Fruit fly (Drosophila melanogaster) whole organism, prepupa: ENCODE data around the gene ppk14.
A peak's percentile ranks its signal among the peaks of the same experiment; 100 is the strongest.

Experiments
- Blimp-1 ChIP-seq: fragments of 200-800 bp; sonication (Bioruptor generic); optimal IDR thresholded peaks from 3 replicates; lab custom pipeline; 2017; ENCODE audit warnings: missing biosample characterization, missing genetic modification characterization, mild to moderate bottlenecking, moderate library complexity, missing genetic modification reagents
- CG10631 ChIP-seq: fragments of 200-800 bp; sonication (Bioruptor generic); optimal IDR thresholded peaks from 2 replicates; lab custom pipeline; 2016; ENCODE audit warnings: missing biosample characterization, missing genetic modification characterization
- CG10669 ChIP-seq: fragments of 200-800 bp; sonication (Bioruptor generic); optimal IDR thresholded peaks from 3 replicates; lab custom pipeline; 2018; ENCODE audit warnings: missing biosample characterization, mild to moderate bottlenecking, missing genetic modification characterization, moderate library complexity
- CG11294 ChIP-seq: fragments of 200-800 bp; sonication (Bioruptor generic); IDR thresholded peaks from 2 replicates; pipeline ENCODE4 v1.3.6; 2022; ENCODE audit warnings: missing biosample characterization, missing genetic modification characterization
- CG11762 ChIP-seq: fragments of 200-800 bp; sonication (Bioruptor generic); optimal IDR thresholded peaks from 3 replicates; lab custom pipeline; 2016; ENCODE audit warnings: missing biosample characterization, missing genetic modification characterization; ENCODE audit not compliant: insufficient read depth
- CG11902 ChIP-seq: fragments of 200-800 bp; sonication (Bioruptor generic); optimal IDR thresholded peaks from 3 replicates; lab custom pipeline; 2016; ENCODE audit warnings: missing biosample characterization, missing genetic modification characterization
- CG15336 ChIP-seq: fragments of 200-800 bp; sonication (Bioruptor generic); IDR thresholded peaks from 2 replicates; pipeline ENCODE4 v1.3.6; 2022; ENCODE audit warnings: missing biosample characterization, missing genetic modification characterization
- CG1621 ChIP-seq: fragments of 200-800 bp; sonication (Bioruptor generic); optimal IDR thresholded peaks from 3 replicates; lab custom pipeline; 2018; ENCODE audit warnings: missing biosample characterization, mild to moderate bottlenecking, missing genetic modification characterization
- CG32006 ChIP-seq: fragments of 200-800 bp; sonication (Bioruptor generic); optimal IDR thresholded peaks from 3 replicates; lab custom pipeline; 2017; ENCODE audit warnings: missing biosample characterization, mild to moderate bottlenecking, missing genetic modification characterization
- CG3919 ChIP-seq: fragments of 200-800 bp; sonication (Bioruptor generic); optimal IDR thresholded peaks from 3 replicates; lab custom pipeline; 2016; ENCODE audit warnings: missing biosample characterization, missing genetic modification characterization
- CG4318 ChIP-seq: fragments of 200-800 bp; sonication (Bioruptor generic); optimal IDR thresholded peaks from 3 replicates; lab custom pipeline; 2017; ENCODE audit warnings: missing biosample characterization, mild to moderate bottlenecking, missing genetic modification characterization
- CG6276 ChIP-seq: fragments of 200-800 bp; sonication (Bioruptor generic); optimal IDR thresholded peaks from 2 replicates; lab custom pipeline; 2017; ENCODE audit warnings: missing biosample characterization, mild to moderate bottlenecking, missing genetic modification characterization
- CG6792 ChIP-seq: fragments of 200-800 bp; sonication (Bioruptor generic); optimal IDR thresholded peaks from 3 replicates; lab custom pipeline; 2016; ENCODE audit warnings: missing biosample characterization, missing genetic modification characterization
- CG6808 ChIP-seq: fragments of 200-800 bp; sonication (Bioruptor generic); optimal IDR thresholded peaks from 3 replicates; lab custom pipeline; 2017; ENCODE audit warnings: missing biosample characterization, missing genetic modification characterization, mild to moderate bottlenecking, moderate library complexity, missing genetic modification reagents
- CG6854 ChIP-seq: fragments of 200-800 bp; sonication (Bioruptor generic); optimal IDR thresholded peaks from 2 replicates; lab custom pipeline; 2017; ENCODE audit warnings: missing biosample characterization, mild to moderate bottlenecking, missing genetic modification characterization
- CG8119 ChIP-seq: fragments of 200-800 bp; sonication (Bioruptor generic); IDR thresholded peaks from 3 replicates; pipeline ENCODE4 v1.3.6; 2022; ENCODE audit warnings: missing biosample characterization, missing genetic modification characterization
- CG8319 ChIP-seq: fragments of 200-800 bp; sonication (Bioruptor generic); optimal IDR thresholded peaks from 3 replicates; lab custom pipeline; 2016; ENCODE audit warnings: missing biosample characterization, missing genetic modification characterization
- CG8632 ChIP-seq: fragments of 200-800 bp; sonication (Bioruptor generic); optimal IDR thresholded peaks from 3 replicates; lab custom pipeline; 2016; ENCODE audit warnings: missing biosample characterization, missing genetic modification characterization
- CG9139 ChIP-seq: fragments of 200-800 bp; sonication (Bioruptor generic); optimal IDR thresholded peaks from 3 replicates; lab custom pipeline; 2017; ENCODE audit warnings: missing biosample characterization, mild to moderate bottlenecking, missing genetic modification characterization
- Eip75B ChIP-seq: fragments of 200-800 bp; sonication (Bioruptor generic); optimal IDR thresholded peaks from 3 replicates; lab custom pipeline; 2016; ENCODE audit warnings: missing biosample characterization, missing genetic modification characterization
- Eip78C ChIP-seq: fragments of 200-800 bp; sonication (Bioruptor generic); peaks from one replicate; lab custom pipeline; 2016; ENCODE audit warnings: missing biosample characterization, missing genetic modification characterization
- Eip93F ChIP-seq: fragments of 200-800 bp; sonication (Bioruptor generic); optimal IDR thresholded peaks from 2 replicates; lab custom pipeline; 2016; ENCODE audit warnings: missing biosample characterization, mild to moderate bottlenecking, missing genetic modification characterization
- Ets21C ChIP-seq: fragments of 200-800 bp; sonication (Bioruptor generic); optimal IDR thresholded peaks from 3 replicates; lab custom pipeline; 2016; ENCODE audit warnings: missing biosample characterization, missing genetic modification characterization
- Ets96B ChIP-seq: fragments of 200-800 bp; optimal IDR thresholded peaks from 2 replicates; lab custom pipeline; 2019; ENCODE audit warnings: missing biosample characterization, mild to moderate bottlenecking, missing genetic modification characterization, moderate library complexity
- Gug ChIP-seq: fragments of 200-800 bp; sonication (Bioruptor generic); IDR thresholded peaks from 2 replicates; pipeline ENCODE4 v1.3.6; 2022; ENCODE audit warnings: missing biosample characterization, missing genetic modification characterization
- Hr38 ChIP-seq: sonication (Bioruptor generic); optimal IDR thresholded peaks from 2 replicates; lab custom pipeline; 2016; ENCODE audit warnings: missing biosample characterization, missing genetic modification characterization
- Hr39 ChIP-seq: fragments of 200-800 bp; sonication (Bioruptor generic); optimal IDR thresholded peaks from 2 replicates; lab custom pipeline; 2016; ENCODE audit warnings: missing biosample characterization, missing genetic modification characterization
- Hr4 ChIP-seq: fragments of 200-800 bp; sonication (Bioruptor generic); optimal IDR thresholded peaks from 3 replicates; lab custom pipeline; 2016; ENCODE audit warnings: missing biosample characterization, missing genetic modification characterization
- Met ChIP-seq: fragments of 200-800 bp; sonication (Bioruptor generic); optimal IDR thresholded peaks from 3 replicates; lab custom pipeline; 2016; ENCODE audit warnings: missing biosample characterization, missing genetic modification characterization
- OdsH ChIP-seq: fragments of 200-800 bp; sonication (Bioruptor generic); optimal IDR thresholded peaks from 3 replicates; lab custom pipeline; 2016; ENCODE audit warnings: missing biosample characterization, missing genetic modification characterization
- Smox ChIP-seq: fragments of 200-800 bp; sonication (Bioruptor generic); optimal IDR thresholded peaks from 3 replicates; lab custom pipeline; 2016; ENCODE audit warnings: missing biosample characterization, missing genetic modification characterization
- Sox102F ChIP-seq: fragments of 200-800 bp; sonication (Bioruptor generic); optimal IDR thresholded peaks from 2 replicates; lab custom pipeline; 2016; ENCODE audit warnings: missing biosample characterization, mild to moderate bottlenecking, missing genetic modification characterization
- Sox14 ChIP-seq: fragments of 200-800 bp; sonication (Bioruptor generic); optimal IDR thresholded peaks from 3 replicates; lab custom pipeline; 2016; ENCODE audit warnings: missing biosample characterization, missing genetic modification characterization
- Sox15 ChIP-seq: fragments of 200-800 bp; sonication (Bioruptor generic); optimal IDR thresholded peaks from 3 replicates; lab custom pipeline; 2016; ENCODE audit warnings: missing biosample characterization, missing genetic modification characterization
- acj6 ChIP-seq: fragments of 200-800 bp; sonication (Bioruptor generic); optimal IDR thresholded peaks from 3 replicates; lab custom pipeline; 2016; ENCODE audit warnings: missing biosample characterization, missing genetic modification characterization
- cyc ChIP-seq: fragments of 200-800 bp; sonication (Bioruptor generic); optimal IDR thresholded peaks from 3 replicates; lab custom pipeline; 2016; ENCODE audit warnings: missing biosample characterization, missing genetic modification characterization
- dac ChIP-seq: fragments of 200-800 bp; sonication (Bioruptor generic); optimal IDR thresholded peaks from 2 replicates; lab custom pipeline; 2017; ENCODE audit warnings: missing biosample characterization, mild to moderate bottlenecking, missing genetic modification characterization
- dsx ChIP-seq: fragments of 200-800 bp; optimal IDR thresholded peaks from 3 replicates; lab custom pipeline; 2019; ENCODE audit warnings: missing biosample characterization, mild to moderate bottlenecking, missing genetic modification characterization, moderate library complexity; ENCODE audit not compliant: poor library complexity, severe bottlenecking
- eg ChIP-seq: fragments of 200-800 bp; sonication (Bioruptor generic); IDR thresholded peaks from 3 replicates; pipeline ENCODE4 v1.3.6; 2022; ENCODE audit warnings: missing biosample characterization, missing genetic modification characterization
- fd59A ChIP-seq: fragments of 200-800 bp; sonication (Bioruptor generic); optimal IDR thresholded peaks from 2 replicates; lab custom pipeline; 2017; ENCODE audit warnings: missing biosample characterization, mild to moderate bottlenecking, missing genetic modification characterization, missing genetic modification reagents
- fd85E ChIP-seq: fragments of 200-800 bp; sonication (Bioruptor generic); optimal IDR thresholded peaks from 3 replicates; lab custom pipeline; 2016; ENCODE audit warnings: missing biosample characterization, missing genetic modification characterization
- lz ChIP-seq: fragments of 200-800 bp; sonication (Bioruptor generic); optimal IDR thresholded peaks from 3 replicates; lab custom pipeline; 2016; ENCODE audit warnings: missing biosample characterization, missing genetic modification characterization
- net ChIP-seq: fragments of 200-800 bp; sonication (Bioruptor generic); optimal IDR thresholded peaks from 3 replicates; lab custom pipeline; 2016; ENCODE audit warnings: missing biosample characterization, missing genetic modification characterization
- pdm3 ChIP-seq: fragments of 200-800 bp; sonication (Bioruptor generic); optimal IDR thresholded peaks from 3 replicates; lab custom pipeline; 2016; ENCODE audit warnings: missing biosample characterization, missing genetic modification characterization
- salr ChIP-seq, 2 experiments: fragments of 200-800 bp; sonication (Bioruptor generic); optimal IDR thresholded peaks; 3 replicates each; lab custom pipeline; 2016 to 2018; ENCODE audit warnings: missing biosample characterization in 2 of 2, missing genetic modification characterization in 2 of 2, mild to moderate bottlenecking in 1 of 2
- ss ChIP-seq, 2 experiments: fragments of 200-800 bp; sonication (Bioruptor generic); optimal IDR thresholded peaks; 2 replicates in 1 of 2; 3 replicates in 1 of 2; lab custom pipeline; 2017 to 2018; ENCODE audit warnings: mild to moderate bottlenecking in 2 of 2, missing biosample characterization in 2 of 2, missing genetic modification characterization in 2 of 2, moderate library complexity in 1 of 2
- svp ChIP-seq: fragments of 200-800 bp; sonication (Bioruptor generic); peaks from one replicate; lab custom pipeline; 2016; ENCODE audit warnings: missing biosample characterization, missing genetic modification characterization
- topi ChIP-seq: fragments of 200-800 bp; sonication (Bioruptor generic); optimal IDR thresholded peaks from 3 replicates; lab custom pipeline; 2016; ENCODE audit warnings: missing biosample characterization, missing genetic modification characterization
- vri ChIP-seq: fragments of 200-800 bp; sonication (Bioruptor generic); optimal IDR thresholded peaks from 3 replicates; lab custom pipeline; 2016; ENCODE audit warnings: missing biosample characterization, mild to moderate bottlenecking, missing genetic modification characterization

ppk14 gene

dm6 chr2L:6356686-6357362 lies 2.1 kb downstream of the ppk14 start:
- TF ChIP-seq CG1621 (tag; lab: Kevin White, UChicago) (no peak), Ets96B (no peak), CG6808 (GFP tag; lab: Kevin White, UChicago) (no peak), CG8119 (GFP tag; lab: Robert Waterston, UW) (no peak), Eip78C (GFP tag; lab: Kevin White, UChicago) (peak; percentile 74), net (GFP tag; lab: Kevin White, UChicago) (no peak), CG8632 (GFP tag; lab: Kevin White, UChicago) (no peak), Sox102F (GFP tag; lab: Kevin White, UChicago) (no peak), Blimp-1 (no peak), CG11762 (GFP tag; lab: Kevin White, UChicago) (no peak), CG11294 (GFP tag; lab: Robert Waterston, UW) (no peak), fd85E (GFP tag; lab: Kevin White, UChicago) (no peak), CG6276 (GFP tag; lab: Kevin White, UChicago) (no peak), Sox14 (GFP tag; lab: Kevin White, UChicago) (no peak), salr (GFP tag; optimal IDR thresholded peaks at IDR 0.05; lab: Kevin White, UChicago) (peak in 1 of 2 experiments; percentile 1), vri (GFP tag; lab: Kevin White, UChicago) (no peak), Eip93F (GFP tag; lab: Kevin White, UChicago) (no peak), pdm3 (GFP tag; lab: Kevin White, UChicago) (no peak), CG10669 (GFP tag; lab: Kevin White, UChicago) (no peak), CG32006 (GFP tag; lab: Kevin White, UChicago) (no peak), CG6792 (GFP tag; lab: Kevin White, UChicago) (no peak), dsx (GFP tag; lab: Kevin White, UChicago) (no peak), CG9139 (GFP tag; lab: Kevin White, UChicago) (no peak), CG3919 (peak; percentile 60), Gug (no peak), Sox15 (GFP tag; lab: Kevin White, UChicago) (no peak), CG15336 (0 out of 2 replicates have a peak, but pooled peaks have one; percentile 10), Eip75B (GFP tag; lab: Kevin White, UChicago) (no peak), eg (GFP tag; lab: Robert Waterston, UW) (no peak), Smox (GFP tag; lab: Kevin White, UChicago) (no peak), CG10631 (no peak), Hr4 (GFP tag; lab: Kevin White, UChicago) (peak; percentile 29), Ets21C (GFP tag; lab: Kevin White, UChicago) (no peak), CG11902 (GFP tag; lab: Kevin White, UChicago) (no peak), svp (GFP tag; lab: Kevin White, UChicago) (peak; percentile 30), ss (GFP tag; optimal IDR thresholded peaks at IDR 0.05; lab: Kevin White, UChicago) (peak in 1 of 2 experiments; percentile 3), CG4318 (GFP tag; lab: Kevin White, UChicago) (no peak), acj6 (GFP tag; lab: Kevin White, UChicago) (no peak), Met (GFP tag; lab: Kevin White, UChicago) (no peak), CG8319 (no peak), dac (no peak), topi (GFP tag; lab: Kevin White, UChicago) (peak; percentile 5), cyc (GFP tag; lab: Kevin White, UChicago) (no peak), Hr38 (GFP tag; lab: Kevin White, UChicago) (no peak), CG6854 (GFP tag; lab: Kevin White, UChicago) (no peak), OdsH (GFP tag; lab: Kevin White, UChicago) (no peak), lz (GFP tag; lab: Kevin White, UChicago) (no peak), Hr39 (GFP tag; lab: Kevin White, UChicago) (no peak), fd59A (GFP tag; lab: Kevin White, UChicago) (no peak)
- TF ChIP-seq, all 60 proteins: peak for 8
